Fruit fly (Drosophila melanogaster) whole organism, embryonic: ENCODE results near the gene raw.

Experiments used
- ATbp ChIP-seq: fragments of 200-800 bp; sonication (Bioruptor generic); optimal IDR thresholded peaks from 2 replicates; lab custom pipeline; 2017; ENCODE audit warnings: missing biosample characterization, mild to moderate bottlenecking, missing genetic modification characterization, missing genetic modification reagents
- BEAF-32 ChIP-seq: fragments of 200-800 bp; sonication (Bioruptor generic); optimal IDR thresholded peaks from 3 replicates; lab custom pipeline; 2017; ENCODE audit warnings: missing biosample characterization, missing genetic modification characterization, mild to moderate bottlenecking, moderate library complexity, missing genetic modification reagents
- Bdp1 ChIP-seq: fragments of 200-800 bp; sonication (Bioruptor generic); optimal IDR thresholded peaks from 3 replicates; lab custom pipeline; 2016; ENCODE audit warnings: missing biosample characterization, missing genetic modification characterization
- CG10654 ChIP-seq: fragments of 200-800 bp; sonication (Bioruptor generic); optimal IDR thresholded peaks from 2 replicates; lab custom pipeline; 2016; ENCODE audit warnings: missing biosample characterization, missing genetic modification characterization
- CG11085 ChIP-seq: fragments of 200-800 bp; sonication (Bioruptor generic); IDR thresholded peaks from 2 replicates; pipeline ENCODE4 v1.3.6; 2022; ENCODE audit warnings: missing biosample characterization, missing genetic modification characterization
- CG13296 ChIP-seq: fragments of 200-800 bp; sonication (Bioruptor generic); optimal IDR thresholded peaks from 3 replicates; lab custom pipeline; 2018; ENCODE audit warnings: missing biosample characterization, mild to moderate bottlenecking, missing genetic modification characterization
- CG14050 ChIP-seq: fragments of 200-800 bp; sonication (Bioruptor generic); IDR thresholded peaks from 3 replicates; pipeline ENCODE4 v1.3.6; 2022; ENCODE audit warnings: missing biosample characterization, missing genetic modification characterization
- CG14441 ChIP-seq: fragments of 200-800 bp; sonication (Bioruptor generic); IDR thresholded peaks from 2 replicates; pipeline ENCODE4 v1.3.6; 2022; ENCODE audit warnings: missing biosample characterization, missing genetic modification characterization
- CG15479 ChIP-seq: fragments of 200-800 bp; sonication (Bioruptor generic); optimal IDR thresholded peaks from 3 replicates; lab custom pipeline; 2019; ENCODE audit warnings: missing biosample characterization, mild to moderate bottlenecking, missing genetic modification characterization, moderate library complexity
- CG17612 ChIP-seq: fragments of 200-800 bp; sonication (Bioruptor generic); IDR thresholded peaks from 2 replicates; pipeline ENCODE4 v1.3.6; 2022; ENCODE audit warnings: missing biosample characterization, missing genetic modification characterization
- CG18599 ChIP-seq: fragments of 200-800 bp; sonication (Bioruptor generic); optimal IDR thresholded peaks from 3 replicates; lab custom pipeline; 2017; ENCODE audit warnings: missing biosample characterization, missing genetic modification characterization, mild to moderate bottlenecking, moderate library complexity, missing genetic modification reagents
- CG18764 ChIP-seq: fragments of 200-800 bp; sonication (Bioruptor generic); optimal IDR thresholded peaks from 3 replicates; lab custom pipeline; 2016; ENCODE audit warnings: missing biosample characterization, missing genetic modification characterization
- CG31441 ChIP-seq: fragments of 200-800 bp; sonication (Bioruptor generic); IDR thresholded peaks from 2 replicates; pipeline ENCODE4 v1.3.6; 2022; ENCODE audit warnings: missing biosample characterization, missing genetic modification characterization
- CG32532 ChIP-seq: fragments of 200-800 bp; sonication (Bioruptor generic); IDR thresholded peaks from 2 replicates; pipeline ENCODE4 v1.3.6; 2022; ENCODE audit warnings: missing biosample characterization, missing genetic modification characterization
- CG4282 ChIP-seq: fragments of 200-800 bp; sonication (Bioruptor generic); optimal IDR thresholded peaks from 2 replicates; lab custom pipeline; 2016; ENCODE audit warnings: missing biosample characterization, missing genetic modification characterization
- CG6654 ChIP-seq: fragments of 200-800 bp; sonication (Bioruptor generic); optimal IDR thresholded peaks from 2 replicates; lab custom pipeline; 2017; ENCODE audit warnings: missing biosample characterization, mild to moderate bottlenecking, missing genetic modification characterization
- CG7372 ChIP-seq: fragments of 200-800 bp; sonication (Bioruptor generic); IDR thresholded peaks from 2 replicates; pipeline ENCODE4 v1.3.6; 2022; ENCODE audit warnings: missing biosample characterization, missing genetic modification characterization
- CG7963 ChIP-seq: fragments of 200-800 bp; sonication (Bioruptor generic); IDR thresholded peaks from 3 replicates; pipeline ENCODE4 v1.3.6; 2022; ENCODE audit warnings: missing biosample characterization, missing genetic modification characterization; ENCODE audit not compliant: partially characterized antibody
- CG7987 ChIP-seq: fragments of 200-800 bp; sonication (Bioruptor generic); optimal IDR thresholded peaks from 2 replicates; lab custom pipeline; 2018; ENCODE audit warnings: missing biosample characterization, mild to moderate bottlenecking, missing genetic modification characterization, moderate library complexity
- CG8290 ChIP-seq, 3 experiments: fragments of 200-800 bp; sonication (Bioruptor generic); optimal IDR thresholded peaks; 2 replicates each; lab custom pipeline; 2016 to 2019; ENCODE audit warnings: missing biosample characterization in 3 of 3, missing genetic modification characterization in 3 of 3, mild to moderate bottlenecking in 2 of 3, moderate library complexity in 1 of 3
- CG9437 ChIP-seq: fragments of 200-800 bp; sonication (Bioruptor generic); optimal IDR thresholded peaks from 2 replicates; lab custom pipeline; 2018; ENCODE audit warnings: missing biosample characterization, mild to moderate bottlenecking, missing genetic modification characterization
- Dfd ChIP-seq, 2 experiments: fragments of >200 bp; optimal IDR thresholded peaks; 2 replicates each; lab custom pipeline; 2017; ENCODE audit warnings: missing biosample characterization in 2 of 2, missing genetic modification characterization in 2 of 2
- HLHmδ ChIP-seq: fragments of 200-800 bp; sonication (Bioruptor generic); optimal IDR thresholded peaks from 2 replicates; lab custom pipeline; 2018; ENCODE audit warnings: missing biosample characterization, mild to moderate bottlenecking, missing genetic modification characterization, moderate library complexity
- Hey ChIP-seq: fragments of 200-800 bp; sonication (Bioruptor generic); optimal IDR thresholded peaks from 3 replicates; lab custom pipeline; 2018; ENCODE audit warnings: missing biosample characterization, mild to moderate bottlenecking, missing genetic modification characterization
- Hr3 ChIP-seq: fragments of 200-800 bp; sonication (Bioruptor generic); optimal IDR thresholded peaks from 3 replicates; lab custom pipeline; 2016; ENCODE audit warnings: missing biosample characterization, missing genetic modification characterization
- MESR4 ChIP-seq: fragments of 200-800 bp; sonication (Bioruptor generic); optimal IDR thresholded peaks from 2 replicates; lab custom pipeline; 2018; ENCODE audit warnings: missing biosample characterization, mild to moderate bottlenecking, missing genetic modification characterization, moderate library complexity
- NC2β ChIP-seq: fragments of 200-800 bp; sonication (Bioruptor generic); optimal IDR thresholded peaks from 2 replicates; lab custom pipeline; 2016; ENCODE audit warnings: missing biosample characterization, missing genetic modification characterization
- Pdp1 ChIP-seq, 2 experiments: fragments of 200-800 bp; sonication (Bioruptor generic); optimal IDR thresholded peaks; 3 replicates each; lab custom pipeline; 2016; ENCODE audit warnings: missing biosample characterization in 2 of 2, missing genetic modification characterization in 2 of 2, mild to moderate bottlenecking in 1 of 2, moderate library complexity in 1 of 2
- Sox100B ChIP-seq: fragments of 200-800 bp; sonication (Bioruptor generic); optimal IDR thresholded peaks from 3 replicates; lab custom pipeline; 2018; ENCODE audit warnings: missing biosample characterization, mild to moderate bottlenecking, missing genetic modification characterization
- Sox102F ChIP-seq: fragments of 200-800 bp; sonication (Bioruptor generic); optimal IDR thresholded peaks from 2 replicates; lab custom pipeline; 2018; ENCODE audit warnings: missing biosample characterization, mild to moderate bottlenecking, missing genetic modification characterization, moderate library complexity
- Usf ChIP-seq: fragments of 200-800 bp; sonication (Bioruptor generic); optimal IDR thresholded peaks from 2 replicates; lab custom pipeline; 2017; ENCODE audit warnings: missing genotype, missing biosample characterization, missing genetic modification characterization
- Xbp1 ChIP-seq: fragments of 200-800 bp; sonication (Bioruptor generic); optimal IDR thresholded peaks from 3 replicates; lab custom pipeline; 2016; ENCODE audit warnings: missing biosample characterization, mild to moderate bottlenecking, missing genetic modification characterization
- abd-A ChIP-seq: fragments of 200-800 bp; sonication (Bioruptor generic); optimal IDR thresholded peaks from 3 replicates; lab custom pipeline; 2019; ENCODE audit warnings: missing biosample characterization, mild to moderate bottlenecking, missing genetic modification characterization, moderate library complexity
- ac ChIP-seq: fragments of 200-800 bp; sonication (Bioruptor generic); optimal IDR thresholded peaks from 3 replicates; lab custom pipeline; 2017; ENCODE audit warnings: missing biosample characterization, mild to moderate bottlenecking, missing genetic modification characterization
- az2 ChIP-seq: fragments of 200-800 bp; sonication (Bioruptor generic); optimal IDR thresholded peaks from 3 replicates; lab custom pipeline; 2016; ENCODE audit warnings: missing biosample characterization, missing genetic modification characterization
- cas ChIP-seq: fragments of 200-800 bp; sonication (Bioruptor generic); IDR thresholded peaks from 2 replicates; pipeline ENCODE4 v1.3.6; 2022; ENCODE audit warnings: missing biosample characterization, missing genetic modification characterization
- cg ChIP-seq: fragments of 200-800 bp; sonication (Bioruptor generic); optimal IDR thresholded peaks from 3 replicates; lab custom pipeline; 2019; ENCODE audit warnings: missing biosample characterization, mild to moderate bottlenecking, missing genetic modification characterization, moderate library complexity
- gce ChIP-seq: fragments of 200-800 bp; sonication (Bioruptor generic); IDR thresholded peaks from 3 replicates; pipeline ENCODE4 v1.3.6; 2022; ENCODE audit warnings: missing biosample characterization, missing genetic modification characterization
- ham ChIP-seq: fragments of 200-800 bp; sonication (Bioruptor generic); IDR thresholded peaks from 2 replicates; pipeline ENCODE4 v1.3.6; 2022; ENCODE audit warnings: missing biosample characterization, missing genetic modification characterization
- lab ChIP-seq: fragments of 200-800 bp; sonication (Bioruptor generic); optimal IDR thresholded peaks from 3 replicates; lab custom pipeline; 2017; ENCODE audit warnings: missing biosample characterization, missing genetic modification characterization, mild to moderate bottlenecking, moderate library complexity, missing genetic modification reagents
- lov ChIP-seq, 2 experiments: fragments of 200-800 bp in 1 of 2; fragments of >200 bp in 1 of 2; sonication (Bioruptor generic) in 1 of 2; IDR thresholded peaks in 1 of 2; optimal IDR thresholded peaks in 1 of 2; 2 replicates in 1 of 2; 3 replicates in 1 of 2; pipeline versions ENCODE4 v1.3.6 to Lab custom; 2017 to 2022; ENCODE audit warnings: missing biosample characterization in 1 of 2, missing genetic modification characterization in 1 of 2
- odd ChIP-seq: fragments of 200-800 bp; sonication (Bioruptor generic); optimal IDR thresholded peaks from 2 replicates; lab custom pipeline; 2017; ENCODE audit warnings: missing biosample characterization, mild to moderate bottlenecking, missing genetic modification characterization
- pita ChIP-seq: fragments of 200-800 bp; sonication (Bioruptor generic); optimal IDR thresholded peaks from 2 replicates; lab custom pipeline; 2017; ENCODE audit warnings: missing biosample characterization, mild to moderate bottlenecking, missing genetic modification characterization
- pzg ChIP-seq: fragments of 200-800 bp; sonication (Bioruptor generic); optimal IDR thresholded peaks from 3 replicates; lab custom pipeline; 2018; ENCODE audit warnings: missing biosample characterization, mild to moderate bottlenecking, missing genetic modification characterization, moderate library complexity
- shn ChIP-seq: fragments of 200-800 bp; sonication (Bioruptor generic); optimal IDR thresholded peaks from 3 replicates; lab custom pipeline; 2016; ENCODE audit warnings: missing biosample characterization, missing genetic modification characterization
- slou ChIP-seq: fragments of 200-800 bp; sonication (Bioruptor generic); optimal IDR thresholded peaks from 3 replicates; lab custom pipeline; 2016; ENCODE audit warnings: missing biosample characterization, missing genetic modification characterization
- ttk ChIP-seq: fragments of 200-800 bp; sonication (Bioruptor generic); IDR thresholded peaks from 2 replicates; pipeline ENCODE4 v2.1.2; 2022; ENCODE audit warnings: missing biosample characterization, missing genetic modification characterization

Gene raw

DNA sequence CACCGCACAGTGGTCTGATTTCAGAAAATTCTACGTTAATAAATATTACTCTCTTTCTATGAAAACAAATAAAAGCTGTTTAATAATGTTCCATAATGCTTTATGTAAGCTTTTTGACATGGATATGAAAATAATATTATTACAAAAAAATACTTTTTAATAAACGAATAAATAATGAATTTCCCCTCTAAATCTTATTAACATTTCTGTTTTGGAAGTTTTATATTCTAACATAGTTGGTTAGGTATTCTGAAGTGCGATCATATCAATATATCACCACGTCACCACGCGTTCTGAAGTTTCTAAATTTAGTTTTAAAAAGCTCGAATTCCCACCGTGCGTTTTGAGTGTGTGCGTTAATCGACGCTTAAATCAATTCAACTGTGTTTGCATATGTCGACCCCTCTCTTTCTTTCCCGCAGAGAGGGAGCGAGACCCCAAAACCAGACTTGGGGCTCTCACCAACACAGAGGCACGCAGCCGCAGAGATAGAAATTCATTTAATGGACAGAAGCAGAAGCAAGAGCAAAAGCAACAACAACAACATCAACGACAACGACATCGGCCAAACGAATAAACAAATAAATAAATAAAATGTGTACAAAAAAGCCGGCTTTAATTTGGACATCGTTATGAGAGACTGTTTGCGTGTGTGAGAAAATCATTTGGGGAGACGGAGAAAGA is 49.0 kb downstream of the raw start (continued):
- TF ChIP-seq CG7372 (GFP tag; lab: Robert Waterston, UW): peak; percentile 63; the same call in 1 of the 2 replicates
- TF ChIP-seq lov (optimal IDR thresholded peaks at IDR 0.05; lab: Kevin White, UChicago): no peak
- no peak for TF ChIP-seq lov (GFP tag; IDR thresholded peaks at IDR 0.05; lab: Robert Waterston, UW)
- TF ChIP-seq CG18764 (GFP tag; lab: Kevin White, UChicago): peak; percentile 67
- peak; percentile 96 for TF ChIP-seq abd-A (tag; lab: Kevin White, UChicago)
- TF ChIP-seq ttk: peak; percentile 63
- peak; percentile 85 for TF ChIP-seq cg (GFP tag; lab: Kevin White, UChicago)
- TF ChIP-seq CG8290 (GFP tag; optimal IDR thresholded peaks at IDR 0.05; lab: Kevin White, UChicago): peak; percentile 58
- TF ChIP-seq CG8290 (tag; optimal IDR thresholded peaks at IDR 0.05; lab: Kevin White, UChicago): peak; percentile 28 to 47
- TF ChIP-seq Usf: peak; percentile 58
- TF ChIP-seq CG14050: peak; percentile 33; the same call in 1 of the 3 replicates
- TF ChIP-seq cas (GFP tag; lab: Robert Waterston, UW): no peak
- TF ChIP-seq CG15479: no peak
- no peak for TF ChIP-seq pzg (GFP tag; lab: Kevin White, UChicago)
- TF ChIP-seq az2 (GFP tag; lab: Kevin White, UChicago): peak; percentile 84
- no peak for TF ChIP-seq Hey (tag; lab: Kevin White, UChicago)
- TF ChIP-seq ATbp (GFP tag; lab: Kevin White, UChicago): peak; percentile 78
- TF ChIP-seq NC2β (GFP tag; lab: Kevin White, UChicago): peak; percentile 57
- peak; percentile 96 for TF ChIP-seq Sox100B (GFP tag; lab: Kevin White, UChicago)
- no peak for TF ChIP-seq Dfd (GFP tag; optimal IDR thresholded peaks at IDR 0.05; lab: Kevin White, UChicago)
- no peak; the same call in 2 of the 3 replicates for TF ChIP-seq CG7963
- TF ChIP-seq HLHmδ (GFP tag; lab: Kevin White, UChicago): peak; percentile 23
- peak; percentile 91 for TF ChIP-seq CG13296
- TF ChIP-seq CG18599 (GFP tag; lab: Kevin White, UChicago): peak; percentile 83
- peak; percentile 92 for TF ChIP-seq CG9437
- TF ChIP-seq CG14441: 0 out of 2 replicates have a peak, but pooled peaks have one; percentile 63
- peak; percentile 89 for TF ChIP-seq Hr3 (GFP tag; lab: Kevin White, UChicago)
- TF ChIP-seq slou (GFP tag; lab: Kevin White, UChicago): peak; percentile 56
- peak; percentile 62 for TF ChIP-seq CG7987 (GFP tag; lab: Kevin White, UChicago)
- peak; percentile 12; the same call in 1 of the 2 replicates for TF ChIP-seq CG17612 (GFP tag; lab: Robert Waterston, UW)
- TF ChIP-seq CG10654 (GFP tag; lab: Kevin White, UChicago): peak; percentile 78
- peak; percentile 47 for TF ChIP-seq shn (GFP tag; lab: Kevin White, UChicago)
- TF ChIP-seq BEAF-32 (GFP tag; lab: Kevin White, UChicago): no peak
- TF ChIP-seq MESR4 (GFP tag; lab: Kevin White, UChicago): no peak
- TF ChIP-seq Xbp1 (GFP tag; lab: Kevin White, UChicago): peak; percentile 89
- no peak for TF ChIP-seq CG4282 (GFP tag; lab: Kevin White, UChicago)
- peak; percentile 47 for TF ChIP-seq Bdp1 (GFP tag; lab: Kevin White, UChicago)
- peak; percentile 87 for TF ChIP-seq Sox102F (GFP tag; lab: Kevin White, UChicago)
- no peak for TF ChIP-seq ham (GFP tag; lab: Robert Waterston, UW)
- TF ChIP-seq CG11085 (GFP tag; lab: Robert Waterston, UW): no peak; the same call in 1 of the 2 replicates
- TF ChIP-seq CG32532 (GFP tag; lab: Robert Waterston, UW): peak; percentile 70
- peak; percentile 78 for TF ChIP-seq lab (GFP tag; lab: Kevin White, UChicago)
- peak; percentile 58 to 64 for TF ChIP-seq Pdp1 (GFP tag; optimal IDR thresholded peaks at IDR 0.05; lab: Kevin White, UChicago)
- peak; percentile 87 for TF ChIP-seq odd (GFP tag; lab: Kevin White, UChicago)
- peak; percentile 96 for TF ChIP-seq CG31441 (GFP tag; lab: Robert Waterston, UW)
- no peak for TF ChIP-seq pita
- TF ChIP-seq CG6654 (GFP tag; lab: Kevin White, UChicago): peak; percentile 66
- TF ChIP-seq gce (GFP tag; lab: Robert Waterston, UW): 0 out of 3 replicates have a peak, but pooled peaks have one; percentile 38
- peak; percentile 21 for TF ChIP-seq ac (GFP tag; lab: Kevin White, UChicago)
